Worm (Caenorhabditis elegans) whole organism, mixed stage, embryonic: ENCODE results near the gene R05G6.5.

Experiments used
- blmp-1 ChIP-seq: fragments of 150-350 bp; optimal IDR thresholded peaks from 2 replicates; lab custom pipeline; 2014; ENCODE audit warnings: missing biosample characterization, missing genetic modification characterization
- drap-1 ChIP-seq: fragments of 200-800 bp; sonication (Bioruptor generic); optimal IDR thresholded peaks from 3 replicates; lab custom pipeline; 2018; ENCODE audit warnings: mild to moderate bottlenecking, missing genetic modification characterization, missing compliant biosample characterization

DNA sequence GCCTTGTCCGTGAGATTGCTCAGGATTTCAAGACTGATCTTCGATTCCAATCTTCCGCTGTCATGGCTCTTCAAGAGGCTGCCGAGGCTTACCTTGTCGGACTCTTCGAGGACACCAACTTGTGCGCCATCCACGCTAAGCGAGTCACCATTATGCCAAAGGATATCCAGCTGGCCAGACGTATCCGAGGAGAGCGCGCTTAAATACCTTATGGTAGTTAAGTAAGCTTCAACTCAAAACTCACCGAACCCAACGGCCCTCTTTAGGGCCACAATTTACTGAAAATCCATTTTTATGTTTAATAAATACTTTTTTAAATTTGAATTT lies 19.7 kb upstream of the R05G6.5 start:
- TF ChIP-seq blmp-1 (tag; lab: Kevin White, UChicago) (no peak), drap-1 (GFP tag; lab: Kevin White, UChicago) (no peak)
